Worm (Caenorhabditis elegans) whole organism, mixed stage, embryonic: ENCODE data around the gene C08E8.6.
A peak's percentile ranks its signal among the peaks of the same experiment; 100 is the strongest.

ENCODE experiments used
- drap-1 ChIP-seq: fragments of 200-800 bp; sonication (Bioruptor generic); optimal IDR thresholded peaks from 3 replicates; lab custom pipeline; 2018; ENCODE audit warnings: mild to moderate bottlenecking, missing genetic modification characterization, missing compliant biosample characterization
- elt-3 ChIP-seq: fragments of 150-350 bp; optimal IDR thresholded peaks from 2 replicates; lab custom pipeline; 2014; ENCODE audit warnings: missing biosample characterization, missing genetic modification characterization
- lin-13 ChIP-seq: fragments of 150-350 bp; optimal IDR thresholded peaks from 2 replicates; lab custom pipeline; 2014; ENCODE audit warnings: missing biosample characterization, missing genetic modification characterization
- lsy-2 ChIP-seq: fragments of 150-350 bp; optimal IDR thresholded peaks from 2 replicates; lab custom pipeline; 2014; ENCODE audit warnings: missing biosample characterization, missing genetic modification characterization
- mab-5 ChIP-seq: fragments of 150-350 bp; optimal IDR thresholded peaks from 2 replicates; lab custom pipeline; 2014; ENCODE audit warnings: missing biosample characterization, missing genetic modification characterization
- nhr-76 ChIP-seq: sonication (generic microtip); optimal IDR thresholded peaks from 2 replicates; lab custom pipeline; 2017; ENCODE audit warnings: missing biosample characterization, missing genetic modification characterization
- pha-4 ChIP-seq: fragments of 150-350 bp; optimal IDR thresholded peaks from 2 replicates; lab custom pipeline; 2018; ENCODE audit warnings: missing biosample characterization, missing genetic modification reagents, missing genetic modification characterization
- snpc-4 ChIP-seq: fragments of 150-350 bp; optimal IDR thresholded peaks from 2 replicates; lab custom pipeline; 2014; ENCODE audit warnings: missing biosample characterization, missing genetic modification characterization
- sptf-1 ChIP-seq: sonication (generic microtip); optimal IDR thresholded peaks from 2 replicates; lab custom pipeline; 2017; ENCODE audit warnings: mild to moderate bottlenecking, missing genetic modification characterization, moderate library complexity, missing compliant biosample characterization
- tbx-8 ChIP-seq: fragments of 200-800 bp; sonication (Bioruptor generic); optimal IDR thresholded peaks from 2 replicates; lab custom pipeline; 2018; ENCODE audit warnings: mild to moderate bottlenecking, missing genetic modification characterization, moderate library complexity, missing compliant biosample characterization
- unc-62 ChIP-seq: fragments of 150-350 bp; optimal IDR thresholded peaks from 2 replicates; lab custom pipeline; 2014; ENCODE audit warnings: missing biosample characterization, missing genetic modification reagents, missing genetic modification characterization

ce11 chrV:18346080-18346479 is 22.1 kb downstream of the C08E8.6 start:
- TF ChIP-seq snpc-4 (tag; lab: Kevin White, UChicago) (no peak), elt-3 (tag; lab: Kevin White, UChicago) (peak; percentile 30), drap-1 (GFP tag; lab: Kevin White, UChicago) (no peak), tbx-8 (GFP tag; lab: Kevin White, UChicago) (no peak), sptf-1 (tag; lab: Kevin White, UChicago) (no peak), lsy-2 (tag; lab: Kevin White, UChicago) (no peak), mab-5 (tag; lab: Kevin White, UChicago) (no peak), nhr-76 (tag; lab: Kevin White, UChicago) (no peak), pha-4 (tag; lab: Kevin White, UChicago) (no peak), unc-62 (no peak), lin-13 (tag; lab: Kevin White, UChicago) (no peak)
